Fruit fly (Drosophila melanogaster) whole organism, embryonic: Measurements from ENCODE around the gene CG10413.

ENCODE experiments used
- Adf1 ChIP-seq: fragments of 200-800 bp; sonication (Bioruptor generic); IDR thresholded peaks from 2 replicates; pipeline ENCODE4 v1.3.6; 2022; ENCODE audit warnings: missing biosample characterization, missing genetic modification characterization
- Aef1 ChIP-seq: fragments of 200-800 bp; sonication (Bioruptor generic); IDR thresholded peaks from 3 replicates; pipeline ENCODE4 v1.3.6; 2022; ENCODE audit warnings: missing biosample characterization, missing genetic modification characterization
- B-H2 ChIP-seq: fragments of 200-800 bp; sonication (Bioruptor generic); optimal IDR thresholded peaks from 2 replicates; lab custom pipeline; 2018; ENCODE audit warnings: missing biosample characterization, mild to moderate bottlenecking, missing genetic modification characterization
- CG10462 ChIP-seq: fragments of 200-800 bp; sonication (Bioruptor generic); optimal IDR thresholded peaks from 2 replicates; lab custom pipeline; 2016; ENCODE audit warnings: missing biosample characterization, missing genetic modification characterization
- CG11456 ChIP-seq: fragments of 200-800 bp; sonication (Bioruptor generic); IDR thresholded peaks from 3 replicates; pipeline ENCODE4 v1.3.6; 2022; ENCODE audit warnings: missing biosample characterization, missing genetic modification characterization
- CG12104 ChIP-seq: fragments of 200-800 bp; sonication (Bioruptor generic); optimal IDR thresholded peaks from 3 replicates; lab custom pipeline; 2016; ENCODE audit warnings: missing biosample characterization, missing genetic modification characterization
- CG12236 ChIP-seq: fragments of 200-800 bp; sonication (Bioruptor generic); optimal IDR thresholded peaks from 2 replicates; lab custom pipeline; 2016; ENCODE audit warnings: missing biosample characterization, missing genetic modification characterization
- CG16863 ChIP-seq: fragments of 200-800 bp; sonication (Bioruptor generic); optimal IDR thresholded peaks from 3 replicates; lab custom pipeline; 2016; ENCODE audit warnings: missing biosample characterization, missing genetic modification characterization
- CG17612 ChIP-seq: fragments of 200-800 bp; sonication (Bioruptor generic); IDR thresholded peaks from 2 replicates; pipeline ENCODE4 v1.3.6; 2022; ENCODE audit warnings: missing biosample characterization, missing genetic modification characterization
- CG1792 ChIP-seq: fragments of 200-800 bp; sonication (Bioruptor generic); optimal IDR thresholded peaks from 2 replicates; lab custom pipeline; 2016; ENCODE audit warnings: missing biosample characterization, missing genetic modification characterization
- CG18599 ChIP-seq: fragments of 200-800 bp; sonication (Bioruptor generic); optimal IDR thresholded peaks from 3 replicates; lab custom pipeline; 2017; ENCODE audit warnings: missing biosample characterization, missing genetic modification characterization, mild to moderate bottlenecking, moderate library complexity, missing genetic modification reagents
- CG31365 ChIP-seq: fragments of 200-800 bp; sonication (Bioruptor generic); optimal IDR thresholded peaks from 2 replicates; lab custom pipeline; 2018; ENCODE audit warnings: missing biosample characterization, mild to moderate bottlenecking, missing genetic modification characterization
- CG34224 ChIP-seq: fragments of 200-800 bp; sonication (Bioruptor generic); IDR thresholded peaks from 3 replicates; pipeline ENCODE4 v1.3.6; 2022; ENCODE audit warnings: missing biosample characterization, missing genetic modification characterization; ENCODE audit not compliant: partially characterized antibody
- CG3726 ChIP-seq: fragments of 200-800 bp; sonication (Bioruptor generic); IDR thresholded peaks from 3 replicates; pipeline ENCODE4, ENCODE4 v1.3.6; 2022; ENCODE audit warnings: missing biosample characterization, missing genetic modification characterization
- CG4360 ChIP-seq: fragments of 200-800 bp; sonication (Bioruptor generic); IDR thresholded peaks from 2 replicates; pipeline ENCODE4 v1.3.6; 2022; ENCODE audit warnings: missing biosample characterization, missing genetic modification characterization
- CG7745 ChIP-seq: fragments of 200-800 bp; sonication (Bioruptor generic); optimal IDR thresholded peaks from 2 replicates; lab custom pipeline; 2018; ENCODE audit warnings: missing biosample characterization, mild to moderate bottlenecking, missing genetic modification characterization, moderate library complexity
- CG9215 ChIP-seq: fragments of 200-800 bp; sonication (Bioruptor generic); IDR thresholded peaks from 2 replicates; pipeline ENCODE4 v1.3.6; 2022; ENCODE audit warnings: missing biosample characterization, missing genetic modification characterization
- CG9797 ChIP-seq: fragments of 200-800 bp; sonication (Bioruptor generic); optimal IDR thresholded peaks from 3 replicates; lab custom pipeline; 2018; ENCODE audit warnings: missing biosample characterization, mild to moderate bottlenecking, missing genetic modification characterization
- CrebB ChIP-seq: fragments of 200-800 bp; sonication (Bioruptor generic); optimal IDR thresholded peaks from 3 replicates; lab custom pipeline; 2018; ENCODE audit warnings: missing biosample characterization, mild to moderate bottlenecking, missing genetic modification characterization
- Gsc ChIP-seq: fragments of 200-800 bp; sonication (Bioruptor generic); IDR thresholded peaks from 2 replicates; pipeline ENCODE4 v1.3.6; 2022; ENCODE audit warnings: missing biosample characterization, missing genetic modification characterization
- HLHmδ ChIP-seq: fragments of 200-800 bp; sonication (Bioruptor generic); optimal IDR thresholded peaks from 2 replicates; lab custom pipeline; 2018; ENCODE audit warnings: missing biosample characterization, mild to moderate bottlenecking, missing genetic modification characterization, moderate library complexity
- Med ChIP-seq: fragments of 200-800 bp; sonication (Bioruptor generic); peaks from one replicate; lab custom pipeline; 2016; ENCODE audit warnings: missing biosample characterization, missing genetic modification characterization, mild to moderate bottlenecking, inconsistent platforms, moderate library complexity
- NC2α ChIP-seq: fragments of 200-800 bp; sonication (Bioruptor generic); optimal IDR thresholded peaks from 2 replicates; lab custom pipeline; 2016; ENCODE audit warnings: missing biosample characterization, missing genetic modification characterization
- PHDP ChIP-seq: fragments of 200-800 bp; sonication (Bioruptor generic); optimal IDR thresholded peaks from 3 replicates; lab custom pipeline; 2018; ENCODE audit warnings: missing biosample characterization, mild to moderate bottlenecking, missing genetic modification characterization, moderate library complexity
- Ptx1 ChIP-seq: fragments of 200-800 bp; sonication (Bioruptor generic); IDR thresholded peaks from 2 replicates; pipeline ENCODE4 v1.3.6; 2022; ENCODE audit warnings: missing biosample characterization, missing genetic modification characterization
- Six4 ChIP-seq: fragments of 200-800 bp; sonication (Bioruptor generic); optimal IDR thresholded peaks from 2 replicates; lab custom pipeline; 2016; ENCODE audit warnings: missing biosample characterization, missing genetic modification characterization
- Xrp1 ChIP-seq: fragments of 200-800 bp; sonication (Bioruptor generic); IDR thresholded peaks from 2 replicates; pipeline ENCODE4 v1.3.6; 2022; ENCODE audit warnings: missing biosample characterization, missing genetic modification characterization
- amos ChIP-seq: fragments of 200-800 bp; sonication (Bioruptor generic); IDR thresholded peaks from 2 replicates; pipeline ENCODE4 v1.3.6; 2022; ENCODE audit warnings: missing biosample characterization, missing genetic modification characterization; ENCODE audit not compliant: partially characterized antibody
- az2 ChIP-seq: fragments of 200-800 bp; sonication (Bioruptor generic); optimal IDR thresholded peaks from 3 replicates; lab custom pipeline; 2016; ENCODE audit warnings: missing biosample characterization, missing genetic modification characterization
- cad ChIP-seq: fragments of >200 bp; optimal IDR thresholded peaks from 2 replicates; lab custom pipeline; 2017; ENCODE audit warnings: missing biosample characterization, missing genetic modification characterization
- ci ChIP-seq: fragments of 200-800 bp; sonication (Bioruptor generic); IDR thresholded peaks from 3 replicates; pipeline ENCODE4 v1.3.6; 2022; ENCODE audit warnings: missing biosample characterization, missing genetic modification characterization
- cwo ChIP-seq: fragments of 200-800 bp; sonication (Bioruptor generic); optimal IDR thresholded peaks from 3 replicates; lab custom pipeline; 2017; ENCODE audit warnings: missing biosample characterization, missing genetic modification characterization, mild to moderate bottlenecking, moderate library complexity, missing genetic modification reagents
- disco-r ChIP-seq: fragments of 200-800 bp; sonication (Bioruptor generic); optimal IDR thresholded peaks from 2 replicates; lab custom pipeline; 2016; ENCODE audit warnings: missing biosample characterization, missing genetic modification characterization
- eve ChIP-seq, 2 experiments: fragments of >200 bp; optimal IDR thresholded peaks; 2 replicates each; lab custom pipeline; 2017; ENCODE audit warnings: missing biosample characterization in 2 of 2, missing genetic modification characterization in 2 of 2
- gcm ChIP-seq: fragments of 200-800 bp; sonication (Bioruptor generic); optimal IDR thresholded peaks from 2 replicates; lab custom pipeline; 2019; ENCODE audit warnings: missing biosample characterization, mild to moderate bottlenecking, missing genetic modification characterization, moderate library complexity
- hbn ChIP-seq: fragments of 200-800 bp; sonication (Bioruptor generic); IDR thresholded peaks from 2 replicates; pipeline ENCODE4 v1.3.6; 2022; ENCODE audit warnings: missing biosample characterization, missing genetic modification characterization; ENCODE audit not compliant: partially characterized antibody
- ken ChIP-seq: fragments of 200-800 bp; sonication (Bioruptor generic); IDR thresholded peaks from 3 replicates; pipeline ENCODE4 v1.3.6; 2022; ENCODE audit warnings: missing biosample characterization, missing genetic modification characterization
- luna ChIP-seq: fragments of 200-800 bp; sonication (Bioruptor generic); optimal IDR thresholded peaks from 2 replicates; lab custom pipeline; 2016; ENCODE audit warnings: missing biosample characterization, missing genetic modification characterization
- mld ChIP-seq: fragments of 200-800 bp; sonication (Bioruptor generic); IDR thresholded peaks from 3 replicates; pipeline ENCODE4 v1.3.6; 2022; ENCODE audit warnings: missing biosample characterization, missing genetic modification characterization; ENCODE audit not compliant: partially characterized antibody
- nom ChIP-seq: fragments of 200-800 bp; sonication (Bioruptor generic); optimal IDR thresholded peaks from 2 replicates; lab custom pipeline; 2017; ENCODE audit warnings: missing biosample characterization, missing genetic modification characterization, mild to moderate bottlenecking, moderate library complexity, missing genetic modification reagents
- phol ChIP-seq: fragments of 200-800 bp; sonication (Bioruptor generic); optimal IDR thresholded peaks from 3 replicates; lab custom pipeline; 2018; ENCODE audit warnings: missing biosample characterization, mild to moderate bottlenecking, missing genetic modification characterization, moderate library complexity
- pros ChIP-seq: fragments of 200-800 bp; sonication (Bioruptor generic); optimal IDR thresholded peaks from 3 replicates; lab custom pipeline; 2019; ENCODE audit warnings: missing biosample characterization, mild to moderate bottlenecking, missing genetic modification characterization, moderate library complexity
- psq ChIP-seq: fragments of 200-800 bp; sonication (Bioruptor generic); optimal IDR thresholded peaks from 2 replicates; lab custom pipeline; 2017; ENCODE audit warnings: missing biosample characterization, missing genetic modification characterization
- repo ChIP-seq: fragments of 200-800 bp; sonication (Bioruptor generic); optimal IDR thresholded peaks from 2 replicates; lab custom pipeline; 2016; ENCODE audit warnings: missing biosample characterization, missing genetic modification characterization
- schlank ChIP-seq: fragments of 200-800 bp; sonication (Bioruptor generic); optimal IDR thresholded peaks from 2 replicates; lab custom pipeline; 2018; ENCODE audit warnings: missing biosample characterization, mild to moderate bottlenecking, missing genetic modification characterization
- shn ChIP-seq: fragments of 200-800 bp; sonication (Bioruptor generic); optimal IDR thresholded peaks from 3 replicates; lab custom pipeline; 2016; ENCODE audit warnings: missing biosample characterization, missing genetic modification characterization
- stwl ChIP-seq: fragments of 200-800 bp; sonication (Bioruptor generic); optimal IDR thresholded peaks from 3 replicates; lab custom pipeline; 2018; ENCODE audit warnings: missing biosample characterization, mild to moderate bottlenecking, missing genetic modification characterization, moderate library complexity
- ttk ChIP-seq: fragments of 200-800 bp; sonication (Bioruptor generic); IDR thresholded peaks from 2 replicates; pipeline ENCODE4 v2.1.2; 2022; ENCODE audit warnings: missing biosample characterization, missing genetic modification characterization
- wdn ChIP-seq: fragments of 200-800 bp; sonication (Bioruptor generic); IDR thresholded peaks from 2 replicates; pipeline ENCODE4 v1.3.6; 2022; ENCODE audit warnings: missing biosample characterization, missing genetic modification characterization
- wek ChIP-seq: fragments of 200-800 bp; sonication (Bioruptor generic); optimal IDR thresholded peaks from 3 replicates; lab custom pipeline; 2018; ENCODE audit warnings: missing biosample characterization, mild to moderate bottlenecking, missing genetic modification characterization, moderate library complexity
- wor ChIP-seq: fragments of 200-800 bp; sonication (Bioruptor generic); IDR thresholded peaks from 2 replicates; pipeline ENCODE4 v1.3.6; 2022; ENCODE audit warnings: missing biosample characterization, missing genetic modification characterization

CG10413 gene

DNA sequence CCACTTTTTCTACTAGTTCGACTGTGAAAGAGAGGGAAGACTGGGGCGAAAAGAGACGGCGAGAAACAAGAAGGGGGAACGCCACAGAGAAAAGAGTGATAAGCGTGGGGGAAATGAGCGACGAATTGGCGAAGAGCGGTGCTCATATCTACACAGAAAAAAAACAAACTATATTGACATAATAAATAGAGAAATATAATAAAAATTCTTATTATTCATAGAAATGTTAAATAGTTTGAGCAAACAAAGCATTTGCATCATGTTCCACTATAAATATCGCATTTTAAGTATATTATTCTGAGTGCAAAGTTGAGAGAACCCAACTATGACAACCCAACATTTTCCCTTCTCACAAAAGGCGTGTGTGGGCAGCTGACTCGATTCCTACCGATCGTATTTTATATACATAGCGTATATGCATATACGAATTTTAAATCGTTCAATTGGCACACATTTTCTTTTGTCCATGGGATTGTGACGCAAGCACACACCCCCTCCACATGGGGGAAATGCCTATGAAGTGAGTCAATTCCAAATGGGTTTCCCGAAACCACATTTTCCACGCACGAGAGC, 47.0 kb downstream of the CG10413 start (continued):
- TF ChIP-seq ken = no peak
- no peak for TF ChIP-seq shn
- no peak for TF ChIP-seq CG11456 (GFP tag; lab: Robert Waterston, UW)
- no peak for TF ChIP-seq CG16863 (GFP tag; lab: Kevin White, UChicago)
- peak; percentile 72 for TF ChIP-seq phol (tag; lab: Kevin White, UChicago)
- peak; percentile 56 for TF ChIP-seq wdn (GFP tag; lab: Robert Waterston, UW)
- TF ChIP-seq CG12104 (GFP tag; lab: Kevin White, UChicago) = peak; percentile 58
- no peak for TF ChIP-seq NC2α
- TF ChIP-seq cad (GFP tag; lab: Kevin White, UChicago) = no peak
- TF ChIP-seq disco-r (GFP tag; lab: Kevin White, UChicago) = no peak
- TF ChIP-seq CG12236 (GFP tag; lab: Kevin White, UChicago) = no peak
- peak; percentile 40; the same call in 1 of the 3 replicates for TF ChIP-seq CG3726 (GFP tag; lab: Robert Waterston, UW)
- TF ChIP-seq psq (GFP tag; lab: Kevin White, UChicago) = no peak
- no peak for TF ChIP-seq CG4360 (GFP tag; lab: Robert Waterston, UW)
- peak; percentile 5 for TF ChIP-seq CrebB (tag; lab: Kevin White, UChicago)
- TF ChIP-seq Adf1 (GFP tag; lab: Robert Waterston, UW) = peak; percentile 49
- TF ChIP-seq schlank (tag; lab: Kevin White, UChicago) = peak; percentile 38
- peak; percentile 73 for TF ChIP-seq az2 (GFP tag; lab: Kevin White, UChicago)
- no peak for TF ChIP-seq HLHmδ (GFP tag; lab: Kevin White, UChicago)
- peak; percentile 36 for TF ChIP-seq gcm
- TF ChIP-seq Six4 (GFP tag; lab: Kevin White, UChicago) = peak; percentile 65
- peak; percentile 83 for TF ChIP-seq Ptx1 (GFP tag; lab: Robert Waterston, UW)
- no peak for TF ChIP-seq B-H2 (GFP tag; lab: Kevin White, UChicago)
- peak; percentile 79 for TF ChIP-seq Xrp1
- TF ChIP-seq Aef1 (GFP tag; lab: Robert Waterston, UW) = peak; percentile 85
- no peak for TF ChIP-seq CG10462 (GFP tag; lab: Kevin White, UChicago)
- no peak for TF ChIP-seq CG31365 (tag; lab: Kevin White, UChicago)
- TF ChIP-seq CG18599 (GFP tag; lab: Kevin White, UChicago) = peak; percentile 85
- no peak for TF ChIP-seq CG34224
- no peak for TF ChIP-seq hbn (GFP tag; lab: Robert Waterston, UW)
- no peak for TF ChIP-seq pros
- TF ChIP-seq eve (GFP tag; optimal IDR thresholded peaks at IDR 0.05; lab: Kevin White, UChicago) = peak in 1 of 2 experiments; percentile 68
- TF ChIP-seq mld = no peak
- TF ChIP-seq ci (GFP tag; lab: Robert Waterston, UW) = peak; percentile 66; the same call in 1 of the 3 replicates
- no peak for TF ChIP-seq Gsc (GFP tag; lab: Robert Waterston, UW)
- peak; percentile 84 for TF ChIP-seq PHDP
- TF ChIP-seq amos (GFP tag; lab: Robert Waterston, UW) = no peak
- TF ChIP-seq CG9797 = no peak
- peak; percentile 82 for TF ChIP-seq Med (GFP tag; lab: Kevin White, UChicago)
- TF ChIP-seq CG7745 (tag; lab: Kevin White, UChicago) = no peak
- peak; percentile 66 for TF ChIP-seq wor (GFP tag; lab: Robert Waterston, UW)
- no peak for TF ChIP-seq wek
- TF ChIP-seq CG17612 (GFP tag; lab: Robert Waterston, UW) = peak; percentile 46; the same call in 1 of the 2 replicates
- TF ChIP-seq luna (GFP tag; lab: Kevin White, UChicago) = no peak
- TF ChIP-seq stwl = no peak
- TF ChIP-seq cwo = peak; percentile 82
- TF ChIP-seq nom (GFP tag; lab: Kevin White, UChicago) = peak; percentile 6
- no peak for TF ChIP-seq repo (GFP tag; lab: Kevin White, UChicago)
- no peak; the same call in none of the 2 replicates for TF ChIP-seq CG9215
- TF ChIP-seq ttk (GFP tag; lab: Robert Waterston, UW) = peak; percentile 84; the same call in 1 of the 2 replicates
- no peak for TF ChIP-seq CG1792 (GFP tag; lab: Kevin White, UChicago)
